Worm (Caenorhabditis elegans) whole organism, L3 larva: ENCODE measurements around the gene ZC443.1.

Experiments
- ZK546.5 ChIP-seq: sonication (generic microtip); optimal IDR thresholded peaks from 2 replicates; lab custom pipeline; 2017; ENCODE audit warnings: missing biosample characterization, missing genetic modification characterization
- aly-2 ChIP-seq: fragments of 150-350 bp; optimal IDR thresholded peaks from 2 replicates; lab custom pipeline; 2014; ENCODE audit warnings: missing biosample characterization, missing genetic modification characterization
- ama-1 ChIP-seq: fragments of 150-350 bp; optimal IDR thresholded peaks from 2 replicates; lab custom pipeline; 2018
- ceh-16 ChIP-seq: sonication (generic microtip); optimal IDR thresholded peaks from 2 replicates; lab custom pipeline; 2017; ENCODE audit warnings: missing biosample characterization, missing genetic modification characterization
- ceh-28 ChIP-seq: fragments of 150-350 bp; optimal IDR thresholded peaks from 2 replicates; lab custom pipeline; 2014; ENCODE audit warnings: missing biosample characterization, missing genetic modification reagents, missing genetic modification characterization
- ceh-82 ChIP-seq: fragments of 150-350 bp; optimal IDR thresholded peaks from 2 replicates; lab custom pipeline; 2014; ENCODE audit warnings: missing biosample characterization, missing genetic modification characterization
- ceh-9 ChIP-seq: sonication (generic microtip); optimal IDR thresholded peaks from 2 replicates; lab custom pipeline; 2018; ENCODE audit warnings: missing biosample characterization, missing genetic modification characterization
- daf-12 ChIP-seq: fragments of 150-350 bp; optimal IDR thresholded peaks from 2 replicates; lab custom pipeline; 2014; ENCODE audit warnings: missing biosample characterization, missing genetic modification reagents, missing genetic modification characterization
- egl-27 ChIP-seq: sonication (generic microtip); optimal IDR thresholded peaks from 4 replicates; lab custom pipeline; 2017; ENCODE audit warnings: missing biosample characterization, missing genetic modification reagents, missing genetic modification characterization
- egl-5 ChIP-seq: fragments of 150-350 bp; optimal IDR thresholded peaks from 2 replicates; lab custom pipeline; 2017; ENCODE audit warnings: missing biosample characterization, missing genetic modification reagents, missing genetic modification characterization, inconsistent platforms
- elt-1 ChIP-seq: fragments of 150-350 bp; optimal IDR thresholded peaks from 2 replicates; lab custom pipeline; 2014; ENCODE audit warnings: missing biosample characterization, missing genetic modification characterization
- elt-2 ChIP-seq: sonication (generic microtip); optimal IDR thresholded peaks from 2 replicates; lab custom pipeline; 2016; ENCODE audit warnings: missing genetic modification reagents, mild to moderate bottlenecking, missing genetic modification characterization, missing compliant biosample characterization
- elt-3 ChIP-seq, 3 experiments: fragments of 150-350 bp in 1 of 3; sonication (generic microtip) in 2 of 3; optimal IDR thresholded peaks; 2 replicates in 2 of 3; 4 replicates in 1 of 3; lab custom pipeline; 2014 to 2017; ENCODE audit warnings: missing biosample characterization in 3 of 3, missing genetic modification characterization in 3 of 3
- fkh-10 ChIP-seq: sonication (generic microtip); optimal IDR thresholded peaks from 2 replicates; lab custom pipeline; 2017; ENCODE audit warnings: missing biosample characterization, missing genetic modification reagents, missing genetic modification characterization
- fkh-2 ChIP-seq: fragments of 150-350 bp; optimal IDR thresholded peaks from 2 replicates; lab custom pipeline; 2014; ENCODE audit warnings: missing biosample characterization, missing genetic modification reagents, missing genetic modification characterization
- fos-1 ChIP-seq: fragments of 150-350 bp; optimal IDR thresholded peaks from 2 replicates; lab custom pipeline; 2014; ENCODE audit warnings: missing biosample characterization, missing genetic modification characterization
- jun-1 ChIP-seq: fragments of 150-350 bp; optimal IDR thresholded peaks from 2 replicates; lab custom pipeline; 2014; ENCODE audit warnings: missing biosample characterization, missing genetic modification reagents, missing genetic modification characterization
- lin-15B ChIP-seq: fragments of 150-350 bp; optimal IDR thresholded peaks from 2 replicates; lab custom pipeline; 2014; ENCODE audit warnings: missing biosample characterization, missing genetic modification characterization
- lsy-12 ChIP-seq: sonication (generic microtip); optimal IDR thresholded peaks from 2 replicates; lab custom pipeline; 2016; ENCODE audit warnings: mild to moderate bottlenecking, missing genetic modification characterization, missing compliant biosample characterization
- mml-1 ChIP-seq: fragments of 150-350 bp; sonication (generic microtip); optimal IDR thresholded peaks from 3 replicates; lab custom pipeline; 2014; ENCODE audit warnings: missing biosample characterization, missing genetic modification characterization
- nfya-1 ChIP-seq: sonication (generic microtip); optimal IDR thresholded peaks from 2 replicates; lab custom pipeline; 2017; ENCODE audit warnings: missing genetic modification characterization, mild to moderate bottlenecking, missing compliant biosample characterization, antibody characterized with exemption, moderate library complexity; ENCODE audit not compliant: insufficient read depth
- nhr-11 ChIP-seq: fragments of 150-350 bp; optimal IDR thresholded peaks from 2 replicates; lab custom pipeline; 2014; ENCODE audit warnings: missing biosample characterization, missing genetic modification characterization
- nhr-12 ChIP-seq: fragments of 150-350 bp; optimal IDR thresholded peaks from 2 replicates; lab custom pipeline; 2014; ENCODE audit warnings: missing biosample characterization, missing genetic modification characterization
- nhr-237 ChIP-seq: fragments of 150-350 bp; optimal IDR thresholded peaks from 2 replicates; lab custom pipeline; 2014; ENCODE audit warnings: missing biosample characterization, missing genetic modification characterization
- nhr-25 ChIP-seq: sonication (generic microtip); optimal IDR thresholded peaks from 2 replicates; lab custom pipeline; 2017; ENCODE audit warnings: missing biosample characterization, missing genetic modification characterization
- nhr-43 ChIP-seq: sonication (generic microtip); optimal IDR thresholded peaks from 2 replicates; lab custom pipeline; 2016; ENCODE audit warnings: mild to moderate bottlenecking, missing genetic modification characterization, missing compliant biosample characterization; ENCODE audit not compliant: poor library complexity, severe bottlenecking
- nhr-67 ChIP-seq: fragments of 150-350 bp; optimal IDR thresholded peaks from 2 replicates; lab custom pipeline; 2014; ENCODE audit warnings: missing biosample characterization, missing genetic modification characterization
- nhr-76 ChIP-seq: fragments of 150-350 bp; sonication (generic microtip); optimal IDR thresholded peaks from 5 replicates; lab custom pipeline; 2014; ENCODE audit warnings: missing biosample characterization, missing genetic modification characterization
- nhr-77 ChIP-seq: fragments of 150-350 bp; optimal IDR thresholded peaks from 2 replicates; lab custom pipeline; 2014; ENCODE audit warnings: missing biosample characterization, missing genetic modification characterization
- pha-4 ChIP-seq: fragments of 150-350 bp; optimal IDR thresholded peaks from 2 replicates; lab custom pipeline; 2014; ENCODE audit warnings: missing biosample characterization, missing genetic modification reagents, missing genetic modification characterization
- pqm-1 ChIP-seq: fragments of 150-350 bp; optimal IDR thresholded peaks from 2 replicates; lab custom pipeline; 2017; ENCODE audit warnings: missing biosample characterization, missing genetic modification characterization, inconsistent platforms
- sea-2 ChIP-seq: fragments of 150-350 bp; sonication (generic microtip); optimal IDR thresholded peaks from 4 replicates; lab custom pipeline; 2014; ENCODE audit warnings: missing biosample characterization, missing genetic modification reagents, missing genetic modification characterization
- skn-1 ChIP-seq: fragments of 150-350 bp; optimal IDR thresholded peaks from 2 replicates; lab custom pipeline; 2014; ENCODE audit warnings: missing biosample characterization, missing genetic modification characterization
- snpc-4 ChIP-seq: fragments of 150-350 bp; optimal IDR thresholded peaks from 2 replicates; lab custom pipeline; 2014; ENCODE audit warnings: missing biosample characterization, missing genetic modification characterization
- unc-39 ChIP-seq: sonication (generic microtip); optimal IDR thresholded peaks from 4 replicates; lab custom pipeline; 2017; ENCODE audit warnings: missing biosample characterization, missing genetic modification characterization
- ztf-11 ChIP-seq: fragments of 150-350 bp; optimal IDR thresholded peaks from 2 replicates; lab custom pipeline; 2014; ENCODE audit warnings: missing biosample characterization, missing genetic modification characterization
- ztf-4 ChIP-seq: fragments of 150-350 bp; optimal IDR thresholded peaks from 2 replicates; lab custom pipeline; 2014; ENCODE audit warnings: missing biosample characterization, missing genetic modification characterization

Gene ZC443.1

DNA sequence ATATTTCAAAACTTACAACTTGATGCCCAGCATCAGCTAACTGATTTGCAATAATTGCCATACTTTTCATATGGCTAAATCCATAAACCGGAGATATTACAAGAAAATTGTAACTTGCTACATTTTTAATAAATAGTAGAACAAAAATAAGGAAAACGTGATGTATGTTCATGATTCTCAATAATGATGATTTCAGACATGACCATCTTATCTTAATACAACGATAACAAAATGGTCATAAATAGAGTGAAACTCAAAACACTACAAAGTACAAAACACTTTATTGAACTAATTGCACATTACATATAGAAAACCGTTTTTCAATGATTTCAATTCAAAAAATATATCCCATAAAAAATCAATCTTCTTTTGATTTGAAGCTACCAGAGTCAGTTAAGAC lies 17.1 kb downstream of the ZC443.1 start, which contains the start of gene ugt-5:
Gene ugt-5 (minus strand): TSS at position 214 of the 400 bp plus-strand sequence.
- no peak for TF ChIP-seq nhr-43
- no peak for TF ChIP-seq ama-1 (lab: Kevin White, UChicago)
- no peak for TF ChIP-seq nhr-77
- TF ChIP-seq sea-2 (GFP tag; lab: Kevin White, UChicago) = no peak
- no peak for TF ChIP-seq fos-1
- TF ChIP-seq ceh-28 = no peak
- TF ChIP-seq elt-2 (tag; lab: Kevin White, UChicago) = peak; percentile 52
- no peak for TF ChIP-seq unc-39
- TF ChIP-seq nhr-76 (tag; lab: Kevin White, UChicago) = no peak
- TF ChIP-seq egl-27 (tag; lab: Kevin White, UChicago) = no peak
- TF ChIP-seq ceh-16 (tag; lab: Kevin White, UChicago) = no peak
- TF ChIP-seq fkh-10 (GFP tag; lab: Kevin White, UChicago) = no peak
- no peak for TF ChIP-seq jun-1 (tag; lab: Kevin White, UChicago)
- TF ChIP-seq ceh-9 (tag; lab: Kevin White, UChicago) = no peak
- TF ChIP-seq pqm-1 (tag; lab: Kevin White, UChicago) = peak; percentile 86
- TF ChIP-seq ZK546.5 (tag; lab: Kevin White, UChicago) = no peak
- no peak for TF ChIP-seq nhr-25
- TF ChIP-seq ztf-4 (tag; lab: Kevin White, UChicago) = no peak
- no peak for TF ChIP-seq pha-4
- TF ChIP-seq elt-1 (tag; lab: Kevin White, UChicago) = no peak
- no peak for TF ChIP-seq lsy-12
- no peak for TF ChIP-seq nhr-237
- no peak for TF ChIP-seq elt-3 (tag; optimal IDR thresholded peaks at IDR 0.05; lab: Kevin White, UChicago)
- TF ChIP-seq nhr-67 = no peak
- no peak for TF ChIP-seq mml-1 (tag; lab: Kevin White, UChicago)
- peak; percentile 68 for TF ChIP-seq skn-1 (tag; lab: Kevin White, UChicago)
- TF ChIP-seq egl-5 = no peak

DNA sequence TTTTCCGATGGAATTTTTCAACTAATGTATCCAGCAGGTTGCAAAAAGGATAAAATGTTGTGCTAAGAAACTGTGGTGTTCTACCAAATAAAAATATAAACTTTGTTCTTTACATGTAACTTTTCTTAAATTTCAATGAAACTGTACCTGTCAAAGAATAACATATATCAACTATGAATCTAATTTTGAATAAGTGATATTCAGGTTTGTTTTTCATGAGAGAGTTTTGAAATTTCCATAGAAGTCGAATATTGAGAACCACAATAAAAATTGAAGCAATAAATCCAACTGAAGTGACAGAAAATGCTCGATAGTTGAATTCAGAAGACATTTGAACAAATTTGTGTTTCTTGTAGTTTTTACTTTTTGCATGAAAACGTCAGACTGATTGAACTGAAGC lies 19.7 kb downstream of the ZC443.1 start, which contains the start of gene srbc-43:
Gene srbc-43 (minus strand): TSS at position 331 of the 400 bp plus-strand sequence.
- no peak for TF ChIP-seq nfya-1
- no peak for TF ChIP-seq nhr-237
- TF ChIP-seq unc-39 = no peak
- TF ChIP-seq fkh-2 (tag; lab: Kevin White, UChicago) = no peak
- TF ChIP-seq ztf-4 (tag; lab: Kevin White, UChicago) = no peak
- TF ChIP-seq nhr-11 = no peak
- TF ChIP-seq daf-12 (tag; lab: Kevin White, UChicago) = no peak
- TF ChIP-seq snpc-4 (tag; lab: Kevin White, UChicago) = no peak

DNA sequence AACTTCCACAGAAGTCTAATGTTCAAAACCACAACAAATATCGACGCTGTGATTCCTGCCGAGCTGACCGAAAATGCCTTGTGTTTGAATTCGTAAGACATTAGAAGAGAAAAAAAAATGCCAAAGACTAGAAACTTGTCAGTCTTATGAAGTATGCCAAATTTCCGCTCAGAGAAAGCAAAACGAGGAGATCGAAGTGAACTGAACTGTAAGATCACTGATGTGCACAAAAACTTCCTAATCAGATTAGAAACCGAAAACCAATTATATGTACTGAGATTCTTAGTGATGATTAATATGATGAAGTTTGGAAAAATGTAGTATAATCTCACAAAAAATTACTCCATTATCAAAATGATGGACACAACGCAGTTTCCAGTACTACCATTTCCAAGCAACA lies 21.4 kb downstream of the ZC443.1 start, which contains the start of gene srbc-44:
Gene srbc-44 (minus strand): TSS at position 101 of the 400 bp plus-strand sequence.
- TF ChIP-seq nhr-12 (no peak), ztf-11 (no peak), ama-1 (lab: Kevin White, UChicago) (no peak), snpc-4 (tag; lab: Kevin White, UChicago) (no peak), pqm-1 (tag; lab: Kevin White, UChicago) (no peak), ceh-28 (no peak), nhr-43 (no peak), nhr-76 (tag; lab: Kevin White, UChicago) (no peak), nhr-77 (no peak), fkh-10 (GFP tag; lab: Kevin White, UChicago) (no peak), lin-15B (tag; lab: Kevin White, UChicago) (no peak), ceh-82 (tag; lab: Kevin White, UChicago) (no peak), sea-2 (GFP tag; lab: Kevin White, UChicago) (no peak), nhr-25 (no peak), nhr-11 (no peak), lsy-12 (no peak), skn-1 (tag; lab: Kevin White, UChicago) (no peak), nhr-237 (no peak)

DNA sequence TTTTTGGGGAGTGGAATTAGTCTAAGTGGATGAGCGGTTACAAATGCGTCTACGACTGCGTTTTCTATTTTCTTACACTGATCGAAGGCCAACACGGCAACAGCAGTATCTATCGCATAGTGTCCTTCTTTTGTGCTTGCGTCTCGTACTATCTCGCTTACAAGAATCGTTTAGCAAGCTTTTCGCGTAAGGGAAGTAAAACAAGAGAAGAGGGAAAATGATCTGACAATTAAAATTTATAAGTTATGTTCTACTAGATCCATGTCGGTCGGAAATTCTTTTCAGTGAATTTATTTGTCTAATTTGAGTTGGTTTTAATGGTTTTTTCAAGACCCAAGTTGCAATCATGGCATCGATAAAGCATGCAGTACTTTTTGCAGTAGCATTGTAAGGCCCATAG lies 22.9 kb downstream of the ZC443.1 start, which contains the start of gene fkb-4:
Gene fkb-4 (minus strand): TSS at position 101 of the 400 bp plus-strand sequence.
- peak; percentile 44 for TF ChIP-seq nhr-25
- TF ChIP-seq aly-2 (tag; lab: Kevin White, UChicago) = no peak
